Worm (Caenorhabditis elegans): ENCODE measurements around the gene ddo-1.

DNA sequence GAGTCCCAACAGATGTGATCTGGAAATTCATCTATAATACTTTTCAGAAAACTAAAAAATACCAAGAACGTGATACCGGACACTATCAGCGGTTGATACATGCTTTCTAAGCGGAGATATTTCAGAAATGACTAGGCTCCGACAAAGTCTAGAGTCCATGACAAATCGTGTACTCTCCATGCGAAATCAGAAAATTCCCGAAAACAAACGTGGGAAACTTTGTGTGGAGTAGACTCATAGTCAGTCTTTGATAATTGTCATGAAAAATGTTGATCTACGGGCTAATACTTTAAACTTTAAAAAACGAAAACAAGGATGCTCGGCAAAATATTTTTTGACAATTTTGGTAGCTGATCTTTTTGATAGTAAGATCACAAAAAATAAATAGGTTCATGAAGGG, 21.8 kb upstream of the ddo-1 start, which contains the start of gene srx-18:
- TF ChIP-seq elt-3 (tag; optimal IDR thresholded peaks at IDR 0.05) (no peak), pqm-1 (tag; optimal IDR thresholded peaks at IDR 0.05) (no peak), grh-1 (GFP tag; IDR thresholded peaks at IDR 0.05) (no peak), unc-62 (GFP tag; optimal IDR thresholded peaks at IDR 0.05) (no peak), ceh-8 (GFP tag; optimal IDR thresholded peaks at IDR 0.05) (no peak), nhr-84 (tag; optimal IDR thresholded peaks at IDR 0.05) (no peak), fkh-10 (GFP tag; optimal IDR thresholded peaks at IDR 0.05) (no peak), lin-14 (GFP tag; optimal IDR thresholded peaks at IDR 0.05) (no peak), nhr-19 (GFP tag; conservative IDR thresholded peaks at IDR 0.05) (no peak)
